In genomic region chrIV:16388856-16389461, ce11 we compare ENCODE assay signal across 4 worm cellular contexts.
TF ChIP-seq lines count a peak whose summit lies in the region.

No protein-coding gene starts in this region.

TF ChIP-seq in whole organism, L2 larva, 48 proteins besides CTCF, POLR2A, EP300 and RAD21 (continues in another document):
- TF ChIP-seq snpc-4 (tag; optimal IDR thresholded peaks at IDR 0.05; lab: Kevin White, UChicago) (peak; percentile 8), sma-9 (GFP tag; optimal IDR thresholded peaks at IDR 0.05; lab: Kevin White, UChicago) (peak; percentile 51), sma-9 (tag; optimal IDR thresholded peaks at IDR 0.05; lab: Kevin White, UChicago) (no peak), mdl-1 (tag; optimal IDR thresholded peaks at IDR 0.05; lab: Kevin White, UChicago) (no peak), alr-1 (tag; optimal IDR thresholded peaks at IDR 0.05; lab: Kevin White, UChicago) (no peak), fos-1 (tag; optimal IDR thresholded peaks at IDR 0.05; lab: Kevin White, UChicago) (peak; percentile 18), sma-3 (GFP tag; optimal IDR thresholded peaks at IDR 0.05; lab: Kevin White, UChicago) (peak; percentile 50), gmeb-1 (tag; optimal IDR thresholded peaks at IDR 0.05; lab: Kevin White, UChicago) (peak; percentile 9), lin-13 (GFP tag; optimal IDR thresholded peaks at IDR 0.05; lab: Kevin White, UChicago) (peak; percentile 57), ztf-1 (GFP tag; conservative IDR thresholded peaks at IDR 0.05; lab: Robert Waterston, UW) (no peak), ztf-11 (tag; optimal IDR thresholded peaks at IDR 0.05; lab: Kevin White, UChicago) (no peak), ama-1 (optimal IDR thresholded peaks at IDR 0.05; lab: Kevin White, UChicago) (no peak), nhr-21 (tag; optimal IDR thresholded peaks at IDR 0.05; lab: Kevin White, UChicago) (peak; percentile 20), nhr-23 (tag; optimal IDR thresholded peaks at IDR 0.05; lab: Kevin White, UChicago) (no peak), Y55F3AM.14 (GFP tag; optimal IDR thresholded peaks at IDR 0.05; lab: Kevin White, UChicago) (peak; percentile 56), lsy-2 (tag; optimal IDR thresholded peaks at IDR 0.05; lab: Kevin White, UChicago) (peak in 1 of 2 experiments; percentile 67), unc-55 (GFP tag; optimal IDR thresholded peaks at IDR 0.05; lab: Kevin White, UChicago) (peak; percentile 78), nhr-11 (tag; optimal IDR thresholded peaks at IDR 0.05; lab: Kevin White, UChicago) (no peak), crh-2 (tag; optimal IDR thresholded peaks at IDR 0.05; lab: Kevin White, UChicago) (peak; percentile 66), nhr-12 (tag; optimal IDR thresholded peaks at IDR 0.05; lab: Kevin White, UChicago) (no peak), C34F6.9 (tag; optimal IDR thresholded peaks at IDR 0.05; lab: Kevin White, UChicago) (peak; percentile 50), nhr-129 (tag; optimal IDR thresholded peaks at IDR 0.05; lab: Kevin White, UChicago) (peak; percentile 77), blmp-1 (tag; optimal IDR thresholded peaks at IDR 0.05; lab: Kevin White, UChicago; ENCODE audit: insufficient read depth) (no peak)

TF ChIP-seq in whole organism, L4 larva, 104 proteins besides CTCF, POLR2A, EP300 and RAD21 (continues in another document):
- peak; percentile 50 to 55 for TF ChIP-seq daf-16 (GFP tag; optimal IDR thresholded peaks at IDR 0.05; lab: Kevin White, UChicago)
- peak; percentile 79 for TF ChIP-seq daf-16 (tag; optimal IDR thresholded peaks at IDR 0.05; lab: Kevin White, UChicago)
- TF ChIP-seq dmd-6 (GFP tag; IDR thresholded peaks at IDR 0.05; lab: Robert Waterston, UW): peak; percentile 71
- TF ChIP-seq lin-39 (tag; optimal IDR thresholded peaks at IDR 0.05; lab: Kevin White, UChicago): no peak
- peak; percentile 99 for TF ChIP-seq lin-38 (GFP tag; IDR thresholded peaks at IDR 0.05; lab: Robert Waterston, UW)
- no peak for TF ChIP-seq ZK337.2 (GFP tag; IDR thresholded peaks at IDR 0.05; lab: Robert Waterston, UW)
- no peak for TF ChIP-seq nhr-10 (tag; optimal IDR thresholded peaks at IDR 0.05; lab: Kevin White, UChicago)
- no peak for TF ChIP-seq lin-15B (tag; optimal IDR thresholded peaks at IDR 0.05; lab: Kevin White, UChicago)
- TF ChIP-seq lim-7 (GFP tag; IDR thresholded peaks at IDR 0.05; lab: Robert Waterston, UW): peak; percentile 85
- peak; percentile 73 for TF ChIP-seq dve-1 (tag; optimal IDR thresholded peaks at IDR 0.05; lab: Kevin White, UChicago; ENCODE audit: insufficient read depth)
- TF ChIP-seq daf-12 (tag; optimal IDR thresholded peaks at IDR 0.05; lab: Kevin White, UChicago): no peak
- TF ChIP-seq php-3 (GFP tag; IDR thresholded peaks at IDR 0.05; lab: Robert Waterston, UW): peak; percentile 68
- peak; percentile 89 for TF ChIP-seq T26A8.4 (GFP tag; IDR thresholded peaks at IDR 0.05; lab: Robert Waterston, UW)
- TF ChIP-seq hif-1 (tag; optimal IDR thresholded peaks at IDR 0.05; lab: Kevin White, UChicago): peak in 1 of 2 experiments; percentile 45
- TF ChIP-seq ceh-44 (GFP tag; IDR thresholded peaks at IDR 0.05; lab: Robert Waterston, UW): peak; percentile 67
- TF ChIP-seq pha-4 (GFP tag; IDR thresholded peaks at IDR 0.05; lab: Robert Waterston, UW): peak; percentile 82; the same call in 1 of the 2 replicates
- no peak for TF ChIP-seq pha-4 (tag; optimal IDR thresholded peaks at IDR 0.05; lab: Kevin White, UChicago)
- peak in 1 of 2 experiments; percentile 65 for TF ChIP-seq lsy-2 (tag; optimal IDR thresholded peaks at IDR 0.05; lab: Kevin White, UChicago)
- TF ChIP-seq tra-1 (GFP tag; IDR thresholded peaks at IDR 0.05; lab: Robert Waterston, UW): peak; percentile 79; the same call in 1 of the 2 replicates
- TF ChIP-seq hlh-11 (tag; optimal IDR thresholded peaks at IDR 0.05; lab: Kevin White, UChicago): no peak
- TF ChIP-seq nhr-102 (tag; optimal IDR thresholded peaks at IDR 0.05; lab: Kevin White, UChicago): peak; percentile 76
- TF ChIP-seq gei-8 (GFP tag; optimal IDR thresholded peaks at IDR 0.05; lab: Kevin White, UChicago): no peak
- peak; percentile 83 for TF ChIP-seq hmg-1.1 (GFP tag; IDR thresholded peaks at IDR 0.05; lab: Robert Waterston, UW)
- peak; percentile 67 for TF ChIP-seq duxl-1 (tag; optimal IDR thresholded peaks at IDR 0.05; lab: Kevin White, UChicago; ENCODE audit: poor library complexity)

TF ChIP-seq in whole organism, late embryonic, 69 proteins besides CTCF, POLR2A, EP300 and RAD21 (continues in another document):
- TF ChIP-seq madf-2 (tag; optimal IDR thresholded peaks at IDR 0.05; lab: Kevin White, UChicago) (peak; percentile 11), mec-3 (tag; optimal IDR thresholded peaks at IDR 0.05; lab: Kevin White, UChicago; ENCODE audit: borderline replicate concordance) (no peak), C38D4.7 (GFP tag; optimal IDR thresholded peaks at IDR 0.05; lab: Kevin White, UChicago) (peak; percentile 28), dve-1 (tag; optimal IDR thresholded peaks at IDR 0.05; lab: Kevin White, UChicago) (peak; percentile 1), ama-1 (optimal IDR thresholded peaks at IDR 0.05; lab: Kevin White, UChicago) (no peak), nhr-232 (tag; optimal IDR thresholded peaks at IDR 0.05; lab: Kevin White, UChicago) (peak; percentile 15), ttx-3 (tag; optimal IDR thresholded peaks at IDR 0.05; lab: Kevin White, UChicago) (no peak), che-1 (tag; optimal IDR thresholded peaks at IDR 0.05; lab: Kevin White, UChicago) (no peak), pat-9 (tag; optimal IDR thresholded peaks at IDR 0.05; lab: Kevin White, UChicago) (peak; percentile 10), hlh-30 (tag; optimal IDR thresholded peaks at IDR 0.05; lab: Kevin White, UChicago; ENCODE audit: insufficient read depth) (no peak), K02D7.2 (tag; optimal IDR thresholded peaks at IDR 0.05; lab: Kevin White, UChicago) (no peak), ceh-24 (tag; optimal IDR thresholded peaks at IDR 0.05; lab: Kevin White, UChicago) (no peak), sox-4 (tag; optimal IDR thresholded peaks at IDR 0.05; lab: Kevin White, UChicago) (no peak), hlh-13 (GFP tag; optimal IDR thresholded peaks at IDR 0.05; lab: Kevin White, UChicago) (no peak), tbx-2 (tag; optimal IDR thresholded peaks at IDR 0.05; lab: Kevin White, UChicago) (peak; percentile 33), ceh-6 (GFP tag; optimal IDR thresholded peaks at IDR 0.05; lab: Kevin White, UChicago) (peak; percentile 14), fax-1 (tag; optimal IDR thresholded peaks at IDR 0.05; lab: Kevin White, UChicago) (no peak), pha-2 (tag; optimal IDR thresholded peaks at IDR 0.05; lab: Kevin White, UChicago) (peak; percentile 10), hlh-15 (tag; optimal IDR thresholded peaks at IDR 0.05; lab: Kevin White, UChicago) (no peak), unc-86 (tag; optimal IDR thresholded peaks at IDR 0.05; lab: Kevin White, UChicago) (peak; percentile 17), ceh-34 (tag; optimal IDR thresholded peaks at IDR 0.05; lab: Kevin White, UChicago) (no peak), ceh-19 (GFP tag; optimal IDR thresholded peaks at IDR 0.05; lab: Kevin White, UChicago) (no peak), lim-6 (tag; optimal IDR thresholded peaks at IDR 0.05; lab: Kevin White, UChicago) (no peak), ref-2 (tag; optimal IDR thresholded peaks at IDR 0.05; lab: Kevin White, UChicago) (no peak), ets-4 (tag; optimal IDR thresholded peaks at IDR 0.05; lab: Kevin White, UChicago) (no peak), ceh-18 (tag; optimal IDR thresholded peaks at IDR 0.05; lab: Kevin White, UChicago) (peak; percentile 49)

TF ChIP-seq in whole organism, mixed stage, embryonic, 35 proteins besides CTCF, POLR2A, EP300 and RAD21 (continues in another document):
- TF ChIP-seq blmp-1 (tag; optimal IDR thresholded peaks at IDR 0.05; lab: Kevin White, UChicago) (no peak), elt-3 (tag; optimal IDR thresholded peaks at IDR 0.05; lab: Kevin White, UChicago) (no peak), zip-8 (tag; optimal IDR thresholded peaks at IDR 0.05; lab: Kevin White, UChicago) (peak; percentile 97), bed-3 (GFP tag; optimal IDR thresholded peaks at IDR 0.05; lab: Kevin White, UChicago) (no peak), elt-1 (tag; optimal IDR thresholded peaks at IDR 0.05; lab: Kevin White, UChicago; ENCODE audit: borderline replicate concordance, insufficient read depth) (no peak), cnd-1 (tag; optimal IDR thresholded peaks at IDR 0.05; lab: Kevin White, UChicago) (peak; percentile 43), nhr-237 (tag; optimal IDR thresholded peaks at IDR 0.05; lab: Kevin White, UChicago) (no peak), mls-2 (tag; optimal IDR thresholded peaks at IDR 0.05; lab: Kevin White, UChicago) (peak; percentile 35), mep-1 (tag; optimal IDR thresholded peaks at IDR 0.05; lab: Kevin White, UChicago) (no peak), nhr-2 (tag; optimal IDR thresholded peaks at IDR 0.05; lab: Kevin White, UChicago) (peak; percentile 75), flh-1 (GFP tag; optimal IDR thresholded peaks at IDR 0.05; lab: Kevin White, UChicago) (no peak), M03D4.4 (tag; optimal IDR thresholded peaks at IDR 0.05; lab: Kevin White, UChicago) (peak; percentile 25), sem-2 (GFP tag; optimal IDR thresholded peaks at IDR 0.05; lab: Kevin White, UChicago) (peak; percentile 66), nhr-12 (tag; optimal IDR thresholded peaks at IDR 0.05; lab: Kevin White, UChicago) (no peak), ztf-11 (tag; optimal IDR thresholded peaks at IDR 0.05; lab: Kevin White, UChicago) (no peak), unc-62 (GFP tag; optimal IDR thresholded peaks at IDR 0.05; lab: Kevin White, UChicago) (no peak), nhr-76 (tag; optimal IDR thresholded peaks at IDR 0.05; lab: Kevin White, UChicago) (no peak), hlh-1 (tag; optimal IDR thresholded peaks at IDR 0.05; lab: Kevin White, UChicago) (no peak), ces-1 (GFP tag; optimal IDR thresholded peaks at IDR 0.05; lab: Kevin White, UChicago) (no peak), nhr-28 (tag; optimal IDR thresholded peaks at IDR 0.05; lab: Kevin White, UChicago) (no peak), unc-39 (tag; optimal IDR thresholded peaks at IDR 0.05; lab: Kevin White, UChicago) (no peak), lin-13 (tag; optimal IDR thresholded peaks at IDR 0.05; lab: Kevin White, UChicago) (no peak), ceh-83 (GFP tag; optimal IDR thresholded peaks at IDR 0.05; lab: Kevin White, UChicago) (no peak), snpc-4 (tag; optimal IDR thresholded peaks at IDR 0.05; lab: Kevin White, UChicago) (no peak), tbx-8 (GFP tag; optimal IDR thresholded peaks at IDR 0.05; lab: Kevin White, UChicago) (no peak), drap-1 (GFP tag; optimal IDR thresholded peaks at IDR 0.05; lab: Kevin White, UChicago) (peak; percentile 44), ham-2 (GFP tag; optimal IDR thresholded peaks at IDR 0.05; lab: Kevin White, UChicago) (no peak), lsy-2 (tag; optimal IDR thresholded peaks at IDR 0.05; lab: Kevin White, UChicago) (no peak), mab-5 (tag; optimal IDR thresholded peaks at IDR 0.05; lab: Kevin White, UChicago) (no peak), ceh-43 (GFP tag; optimal IDR thresholded peaks at IDR 0.05; lab: Kevin White, UChicago) (no peak)
